Worm (Caenorhabditis elegans) whole organism, L4 larva: Measurements from ENCODE around the gene nlp-76.

ENCODE experiments used
- cey-2 ChIP-seq: sonication (generic microtip); optimal IDR thresholded peaks from 3 replicates; lab custom pipeline; 2017; ENCODE audit warnings: missing genetic modification characterization, mild to moderate bottlenecking, missing compliant biosample characterization, antibody characterized with exemption, borderline replicate concordance; ENCODE audit not compliant: insufficient read depth
- ctbp-1 ChIP-seq: fragments of 200-800 bp; sonication (Bioruptor generic); IDR thresholded peaks from 2 replicates; pipeline ENCODE4 v1.3.6; 2022; ENCODE audit warnings: missing genetic modification reagents, missing genetic modification characterization, missing compliant biosample characterization
- dpl-1 ChIP-seq: fragments of 150-350 bp; optimal IDR thresholded peaks from 2 replicates; lab custom pipeline; 2014; ENCODE audit warnings: missing biosample characterization, missing genetic modification reagents, missing genetic modification characterization
- egl-27 ChIP-seq: sonication (generic microtip); optimal IDR thresholded peaks from 3 replicates; lab custom pipeline; 2017; ENCODE audit warnings: missing biosample characterization, missing genetic modification reagents, missing genetic modification characterization
- fkh-10 ChIP-seq: fragments of 150-350 bp; optimal IDR thresholded peaks from 2 replicates; lab custom pipeline; 2014; ENCODE audit warnings: missing biosample characterization, missing genetic modification reagents, missing genetic modification characterization
- nhr-10 ChIP-seq: fragments of 150-350 bp; optimal IDR thresholded peaks from 2 replicates; lab custom pipeline; 2014; ENCODE audit warnings: missing biosample characterization, missing genetic modification characterization
- nhr-77 ChIP-seq: fragments of 150-350 bp; optimal IDR thresholded peaks from 2 replicates; lab custom pipeline; 2014; ENCODE audit warnings: missing biosample characterization, missing genetic modification characterization
- zip-11 ChIP-seq: fragments of 200-800 bp; sonication (Bioruptor generic); IDR thresholded peaks from 2 replicates; pipeline ENCODE4 v1.3.6; 2022; ENCODE audit warnings: missing genetic modification characterization, missing compliant biosample characterization

- TF ChIP-seq ctbp-1 (GFP tag; lab: Robert Waterston, UW) = no peak
- TF ChIP-seq zip-11 (GFP tag; lab: Robert Waterston, UW) = no peak
- no peak for TF ChIP-seq nhr-77 (tag; lab: Kevin White, UChicago)
- TF ChIP-seq egl-27 (tag; lab: Kevin White, UChicago) = no peak
- TF ChIP-seq nhr-10 (tag; lab: Kevin White, UChicago) = no peak
- no peak for TF ChIP-seq fkh-10 (GFP tag; lab: Kevin White, UChicago)
- TF ChIP-seq dpl-1 (GFP tag; lab: Kevin White, UChicago) = no peak
- no peak for TF ChIP-seq cey-2 (tag; lab: Kevin White, UChicago)
Observed at ce11 chrX:12668941-12669501, 5.3 kb upstream of the nlp-76 start.
